Worm (Caenorhabditis elegans) whole organism, young adult: ENCODE measurements around the gene W05H9.4.

ENCODE experiments used
- B0261.1 ChIP-seq: sonication (generic microtip); optimal IDR thresholded peaks from 2 replicates; lab custom pipeline; 2016; ENCODE audit warnings: mild to moderate bottlenecking, missing genetic modification characterization, moderate library complexity, missing compliant biosample characterization
- B0336.3 ChIP-seq: fragments of 200-800 bp; sonication (Bioruptor generic); IDR thresholded peaks from 2 replicates; pipeline ENCODE4 v1.3.6; 2022; ENCODE audit warnings: missing genetic modification characterization, missing compliant biosample characterization
- D2030.7 ChIP-seq: fragments of 200-800 bp; sonication (Bioruptor generic); IDR thresholded peaks from 2 replicates; pipeline ENCODE4 v1.3.6; 2022; ENCODE audit warnings: missing genetic modification reagents, missing genetic modification characterization, missing compliant biosample characterization
- F23B12.7 ChIP-seq: sonication (generic microtip); optimal IDR thresholded peaks from 2 replicates; lab custom pipeline; 2017; ENCODE audit warnings: missing genetic modification characterization, mild to moderate bottlenecking, missing compliant biosample characterization, antibody characterized with exemption, moderate library complexity; ENCODE audit not compliant: insufficient read depth
- F37B4.10 ChIP-seq: fragments of 200-800 bp; sonication (Bioruptor generic); IDR thresholded peaks from 2 replicates; pipeline ENCODE4 v1.3.6; 2022; ENCODE audit warnings: missing genetic modification characterization, missing compliant biosample characterization
- F52B5.7 ChIP-seq: sonication (generic microtip); optimal IDR thresholded peaks from 2 replicates; lab custom pipeline; 2016; ENCODE audit warnings: mild to moderate bottlenecking, missing genetic modification characterization, missing compliant biosample characterization
- F57A8.1 ChIP-seq: fragments of 200-800 bp; sonication (Bioruptor generic); optimal IDR thresholded peaks from 2 replicates; lab custom pipeline; 2018; ENCODE audit warnings: mild to moderate bottlenecking, missing genetic modification characterization, moderate library complexity, missing compliant biosample characterization
- K11D2.4 ChIP-seq: fragments of 200-800 bp; sonication (Bioruptor generic); IDR thresholded peaks from 2 replicates; pipeline ENCODE4 v1.3.6; 2022; ENCODE audit warnings: missing genetic modification reagents, missing genetic modification characterization, missing compliant biosample characterization
- T07F8.4 ChIP-seq: sonication (generic microtip); optimal IDR thresholded peaks from 2 replicates; lab custom pipeline; 2016; ENCODE audit warnings: mild to moderate bottlenecking, missing genetic modification characterization, moderate library complexity, missing compliant biosample characterization
- Y56A3A.18 ChIP-seq: fragments of 200-800 bp; sonication (Bioruptor generic); IDR thresholded peaks from 2 replicates; pipeline ENCODE4 v1.3.6; 2022; ENCODE audit warnings: missing genetic modification reagents, missing genetic modification characterization, missing compliant biosample characterization
- Y95B8A.8 ChIP-seq: fragments of 200-800 bp; sonication (Bioruptor generic); IDR thresholded peaks from 2 replicates; pipeline ENCODE4 v1.3.6; 2022; ENCODE audit warnings: missing genetic modification reagents, missing genetic modification characterization, missing compliant biosample characterization
- ZK185.1 ChIP-seq: sonication (generic microtip); optimal IDR thresholded peaks from 2 replicates; lab custom pipeline; 2016; ENCODE audit warnings: mild to moderate bottlenecking, missing genetic modification characterization, missing compliant biosample characterization; ENCODE audit not compliant: poor library complexity, severe bottlenecking
- athp-1 ChIP-seq: sonication (generic microtip); optimal IDR thresholded peaks from 2 replicates; lab custom pipeline; 2017; ENCODE audit warnings: mild to moderate bottlenecking, missing genetic modification characterization, missing compliant biosample characterization
- attf-6 ChIP-seq: fragments of 200-800 bp; sonication (Bioruptor generic); IDR thresholded peaks from 2 replicates; pipeline ENCODE4 v1.3.6; 2022; ENCODE audit warnings: missing genetic modification reagents, missing genetic modification characterization, missing compliant biosample characterization
- bed-1 ChIP-seq: fragments of 200-800 bp; sonication (Bioruptor generic); IDR thresholded peaks from 2 replicates; pipeline ENCODE4 v1.3.6; 2022; ENCODE audit warnings: missing genetic modification reagents, missing genetic modification characterization, missing compliant biosample characterization
- ceh-27 ChIP-seq: fragments of 200-800 bp; sonication (Bioruptor generic); optimal IDR thresholded peaks from 2 replicates; lab custom pipeline; 2018; ENCODE audit warnings: mild to moderate bottlenecking, missing genetic modification characterization, moderate library complexity, missing compliant biosample characterization
- ceh-79 ChIP-seq: sonication (generic microtip); optimal IDR thresholded peaks from 2 replicates; lab custom pipeline; 2017; ENCODE audit warnings: mild to moderate bottlenecking, missing genetic modification characterization, missing compliant biosample characterization
- chd-7 ChIP-seq: sonication (generic microtip); optimal IDR thresholded peaks from 2 replicates; lab custom pipeline; 2016; ENCODE audit warnings: mild to moderate bottlenecking, missing genetic modification characterization, moderate library complexity, missing compliant biosample characterization
- die-1 ChIP-seq: sonication (generic microtip); optimal IDR thresholded peaks from 2 replicates; lab custom pipeline; 2016; ENCODE audit warnings: missing genotype, mild to moderate bottlenecking, missing genetic modification characterization, missing compliant biosample characterization
- egl-44 ChIP-seq: fragments of 200-800 bp; sonication (Bioruptor generic); IDR thresholded peaks from 2 replicates; pipeline ENCODE4 v1.3.6; 2022; ENCODE audit warnings: missing genetic modification reagents, missing genetic modification characterization, missing compliant biosample characterization
- egrh-3 ChIP-seq: fragments of 200-800 bp; sonication (Bioruptor generic); IDR thresholded peaks from 2 replicates; pipeline ENCODE4 v1.3.6; 2022; ENCODE audit warnings: missing genetic modification reagents, missing genetic modification characterization, missing compliant biosample characterization
- ekl-4 ChIP-seq: fragments of 200-800 bp; sonication (Bioruptor generic); IDR thresholded peaks from 2 replicates; pipeline ENCODE4 v1.3.6; 2022; ENCODE audit warnings: missing genetic modification reagents, missing genetic modification characterization, missing compliant biosample characterization
- ets-4 ChIP-seq: fragments of 200-800 bp; sonication (Bioruptor generic); optimal IDR thresholded peaks from 2 replicates; lab custom pipeline; 2018; ENCODE audit warnings: mild to moderate bottlenecking, missing genetic modification characterization, missing compliant biosample characterization
- gei-17 ChIP-seq: fragments of 200-800 bp; sonication (Bioruptor generic); optimal IDR thresholded peaks from 2 replicates; lab custom pipeline; 2018; ENCODE audit warnings: mild to moderate bottlenecking, missing genetic modification characterization, missing compliant biosample characterization
- him-1 ChIP-seq: sonication (generic microtip); optimal IDR thresholded peaks from 2 replicates; lab custom pipeline; 2016; ENCODE audit warnings: missing genotype, missing genetic modification reagents, missing genetic modification characterization, missing compliant biosample characterization
- hmg-1.2 ChIP-seq: fragments of 200-800 bp; sonication (Bioruptor generic); IDR thresholded peaks from 2 replicates; pipeline ENCODE4 v1.3.6; 2022; ENCODE audit warnings: missing genetic modification reagents, missing genetic modification characterization, missing compliant biosample characterization
- hrde-1 ChIP-seq: sonication (generic microtip); optimal IDR thresholded peaks from 2 replicates; lab custom pipeline; 2016; ENCODE audit warnings: missing genetic modification characterization, mild to moderate bottlenecking, missing compliant biosample characterization, moderate library complexity, missing genotype, missing genetic modification reagents, borderline replicate concordance
- let-526 ChIP-seq: fragments of 200-800 bp; sonication (Bioruptor generic); IDR thresholded peaks from 2 replicates; pipeline ENCODE4 v1.3.6; 2022; ENCODE audit warnings: missing genetic modification reagents, missing genetic modification characterization, missing compliant biosample characterization
- lin-35 ChIP-seq, 3 experiments: fragments of 150-350 bp in 2 of 3; sonication (generic microtip) in 1 of 3; optimal IDR thresholded peaks; 2 replicates each; lab custom pipeline; 2014 to 2018; ENCODE audit warnings: missing biosample characterization in 3 of 3, missing genetic modification characterization in 3 of 3, missing genetic modification reagents in 3 of 3
- lin-40 ChIP-seq: sonication (generic microtip); optimal IDR thresholded peaks from 2 replicates; lab custom pipeline; 2016; ENCODE audit warnings: missing genetic modification characterization, mild to moderate bottlenecking, missing compliant biosample characterization, missing genotype, missing genetic modification reagents
- lin-54 ChIP-seq: fragments of 200-800 bp; sonication (Bioruptor generic); optimal IDR thresholded peaks from 2 replicates; lab custom pipeline; 2018; ENCODE audit warnings: mild to moderate bottlenecking, missing genetic modification characterization, missing compliant biosample characterization
- madf-3 ChIP-seq: fragments of 200-800 bp; sonication (Bioruptor generic); IDR thresholded peaks from 2 replicates; pipeline ENCODE4 v1.3.6; 2022; ENCODE audit warnings: missing genetic modification reagents, missing genetic modification characterization, missing compliant biosample characterization
- madf-8 ChIP-seq: fragments of 200-800 bp; sonication (Bioruptor generic); conservative IDR thresholded peaks from 2 replicates; pipeline ENCODE4 v1.3.6; 2022; ENCODE audit warnings: missing genetic modification reagents, missing genetic modification characterization, missing compliant biosample characterization
- mcd-1 ChIP-seq: fragments of 200-800 bp; sonication (Bioruptor generic); IDR thresholded peaks from 2 replicates; pipeline ENCODE4 v1.3.6; 2022; ENCODE audit warnings: missing genetic modification reagents, missing genetic modification characterization, missing compliant biosample characterization
- mes-4 ChIP-seq: sonication (generic microtip); optimal IDR thresholded peaks from 2 replicates; lab custom pipeline; 2016; ENCODE audit warnings: missing genotype, missing genetic modification characterization, missing compliant biosample characterization
- mxl-1 ChIP-seq: sonication (generic microtip); optimal IDR thresholded peaks from 2 replicates; lab custom pipeline; 2016; ENCODE audit warnings: missing genetic modification characterization, missing compliant biosample characterization
- nfyb-1 ChIP-seq: fragments of 200-800 bp; sonication (Bioruptor generic); IDR thresholded peaks from 2 replicates; pipeline ENCODE4 v1.3.6; 2022; ENCODE audit warnings: missing genetic modification reagents, missing genetic modification characterization, missing compliant biosample characterization
- nhr-179 ChIP-seq: sonication (generic microtip); optimal IDR thresholded peaks from 2 replicates; lab custom pipeline; 2016; ENCODE audit warnings: mild to moderate bottlenecking, missing genetic modification characterization, missing compliant biosample characterization
- rec-8 ChIP-seq, 2 experiments: sonication (generic microtip); optimal IDR thresholded peaks; 2 replicates each; lab custom pipeline; 2016; ENCODE audit warnings: mild to moderate bottlenecking in 2 of 2, missing genetic modification characterization in 2 of 2, missing genetic modification reagents in 2 of 2, missing genotype in 2 of 2, missing biosample characterization in 1 of 2, missing compliant biosample characterization in 1 of 2, moderate library complexity in 1 of 2
- repo-1 ChIP-seq: sonication (generic microtip); optimal IDR thresholded peaks from 2 replicates; lab custom pipeline; 2017; ENCODE audit warnings: mild to moderate bottlenecking, missing genetic modification characterization, missing compliant biosample characterization
- rpc-1 ChIP-seq, 2 experiments: fragments of 150-350 bp in 1 of 2; sonication (generic microtip) in 1 of 2; optimal IDR thresholded peaks; 2 replicates each; lab custom pipeline; 2014 to 2018; ENCODE audit warnings: missing biosample characterization in 1 of 2, missing genetic modification characterization in 1 of 2, missing genetic modification reagents in 1 of 2, missing genotype in 1 of 2
- sea-2 ChIP-seq: fragments of 200-800 bp; sonication (Bioruptor generic); IDR thresholded peaks from 2 replicates; pipeline ENCODE4 v1.3.6; 2022; ENCODE audit warnings: missing genetic modification characterization, missing compliant biosample characterization
- snpc-4 ChIP-seq, 5 experiments: fragments of 150-350 bp in 1 of 5; sonication (generic microtip) in 4 of 5; optimal IDR thresholded peaks; 2 replicates each; lab custom pipeline; 2014 to 2018; ENCODE audit warnings: missing genetic modification characterization in 5 of 5, missing biosample characterization in 3 of 5, antibody characterized with exemption in 2 of 5, mild to moderate bottlenecking in 2 of 5, missing compliant biosample characterization in 2 of 5, missing genotype in 2 of 5, moderate library complexity in 2 of 5, missing genetic modification reagents in 1 of 5
- somi-1 ChIP-seq: fragments of 200-800 bp; sonication (Bioruptor generic); optimal IDR thresholded peaks from 2 replicates; lab custom pipeline; 2018; ENCODE audit warnings: mild to moderate bottlenecking, missing genetic modification characterization, missing compliant biosample characterization
- sptf-2 ChIP-seq: fragments of 200-800 bp; sonication (Bioruptor generic); optimal IDR thresholded peaks from 2 replicates; lab custom pipeline; 2018; ENCODE audit warnings: mild to moderate bottlenecking, missing genetic modification characterization, missing compliant biosample characterization
- tbp1 ChIP-seq: fragments of 200-800 bp; sonication (Bioruptor generic); optimal IDR thresholded peaks from 2 replicates; lab custom pipeline; 2018; ENCODE audit warnings: mild to moderate bottlenecking, missing genetic modification characterization, missing compliant biosample characterization
- unc-130 ChIP-seq: sonication (generic microtip); optimal IDR thresholded peaks from 2 replicates; lab custom pipeline; 2016; ENCODE audit warnings: missing genetic modification reagents, missing genetic modification characterization, missing compliant biosample characterization
- ztf-26 ChIP-seq: sonication (generic microtip); optimal IDR thresholded peaks from 2 replicates; lab custom pipeline; 2017; ENCODE audit warnings: missing genetic modification characterization, missing compliant biosample characterization

Gene W05H9.4

DNA sequence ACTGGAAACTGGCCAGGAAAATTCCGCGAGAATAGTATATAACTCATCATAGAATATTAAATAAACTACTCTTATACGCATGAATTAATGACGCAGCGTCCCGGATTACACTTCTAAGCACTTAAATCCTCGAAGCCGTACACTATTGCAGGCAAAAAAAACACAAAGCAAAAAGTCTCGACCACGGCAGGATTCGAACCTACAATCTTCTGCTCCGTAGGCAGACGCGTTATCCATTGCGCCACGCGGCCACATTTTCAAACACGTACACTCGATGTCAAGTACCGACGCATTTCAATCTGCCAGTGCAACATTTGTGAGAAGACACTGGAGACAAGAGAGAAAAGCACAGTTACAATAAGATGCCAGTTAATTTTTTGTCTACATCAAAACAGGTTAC lies 43.6 kb upstream of the W05H9.4 start (continued):
- TF ChIP-seq lin-35 (GFP tag; optimal IDR thresholded peaks at IDR 0.05; lab: Kevin White, UChicago), result no peak
- TF ChIP-seq egrh-3 (GFP tag; lab: Robert Waterston, UW), result no peak
- TF ChIP-seq nfyb-1 (GFP tag; lab: Robert Waterston, UW), result 0 out of 2 replicates have a peak, but pooled peaks have one; percentile 57
- peak; percentile 15 for TF ChIP-seq nhr-179 (tag; lab: Kevin White, UChicago)
- peak; percentile 37 for TF ChIP-seq lin-54 (GFP tag; lab: Kevin White, UChicago)
- peak; percentile 20 for TF ChIP-seq ceh-79 (tag; lab: Kevin White, UChicago)
- peak; percentile 62 for TF ChIP-seq ceh-27 (GFP tag; lab: Kevin White, UChicago)
- TF ChIP-seq attf-6, result no peak
- peak; percentile 66 for TF ChIP-seq hmg-1.2 (GFP tag; lab: Robert Waterston, UW)
- peak; percentile 5 for TF ChIP-seq hrde-1
- peak; percentile 43 for TF ChIP-seq mxl-1 (tag; lab: Kevin White, UChicago)
- peak; percentile 15 for TF ChIP-seq unc-130
- TF ChIP-seq somi-1 (GFP tag; lab: Kevin White, UChicago), result peak; percentile 37
- peak; percentile 26 for TF ChIP-seq T07F8.4 (tag; lab: Kevin White, UChicago)
- peak; percentile 88 for TF ChIP-seq him-1 (tag; lab: Kevin White, UChicago)
- peak; percentile 58 for TF ChIP-seq F52B5.7 (tag; lab: Kevin White, UChicago)
- no peak for TF ChIP-seq egl-44
- peak; percentile 68; the same call in 1 of the 2 replicates for TF ChIP-seq Y56A3A.18 (GFP tag; lab: Robert Waterston, UW)
- TF ChIP-seq ets-4 (GFP tag; lab: Kevin White, UChicago), result peak; percentile 16
- TF ChIP-seq ztf-26 (tag; lab: Kevin White, UChicago), result peak; percentile 55
- TF ChIP-seq die-1 (tag; lab: Kevin White, UChicago), result peak; percentile 78
- peak; percentile 1 for TF ChIP-seq gei-17
- TF ChIP-seq D2030.7 (GFP tag; lab: Robert Waterston, UW), result peak; percentile 35; the same call in 1 of the 2 replicates
- peak; percentile 62 for TF ChIP-seq snpc-4 (GFP tag; optimal IDR thresholded peaks at IDR 0.05; lab: Kevin White, UChicago)
- no peak for TF ChIP-seq snpc-4 (tag; optimal IDR thresholded peaks at IDR 0.05; lab: Kevin White, UChicago)
- TF ChIP-seq repo-1 (tag; lab: Kevin White, UChicago), result peak; percentile 9
- peak; percentile 17 for TF ChIP-seq athp-1 (tag; lab: Kevin White, UChicago)
- TF ChIP-seq F57A8.1, result no peak
- 0 out of 2 replicates have a peak, but pooled peaks have one; percentile 13 for TF ChIP-seq ekl-4 (GFP tag; lab: Robert Waterston, UW)
- peak; percentile 93 for TF ChIP-seq tbp1 (GFP tag; lab: Kevin White, UChicago)
- TF ChIP-seq rec-8 (tag; optimal IDR thresholded peaks at IDR 0.05; lab: Kevin White, UChicago), result peak; percentile 65 to 71
- 0 out of 2 replicates have a peak, but pooled peaks have one; percentile 64 for TF ChIP-seq bed-1 (GFP tag; lab: Robert Waterston, UW)
- TF ChIP-seq mes-4, result peak; percentile 51
- no peak for TF ChIP-seq mcd-1 (GFP tag; lab: Robert Waterston, UW)
- TF ChIP-seq madf-3, result 0 out of 2 replicates have a peak, but pooled peaks have one; percentile 23
- TF ChIP-seq lin-40 (tag; lab: Kevin White, UChicago), result peak; percentile 63
- no peak for TF ChIP-seq Y95B8A.8 (GFP tag; lab: Robert Waterston, UW)
- TF ChIP-seq K11D2.4 (GFP tag; lab: Robert Waterston, UW), result 0 out of 2 replicates have a peak, but pooled peaks have one; percentile 18

DNA sequence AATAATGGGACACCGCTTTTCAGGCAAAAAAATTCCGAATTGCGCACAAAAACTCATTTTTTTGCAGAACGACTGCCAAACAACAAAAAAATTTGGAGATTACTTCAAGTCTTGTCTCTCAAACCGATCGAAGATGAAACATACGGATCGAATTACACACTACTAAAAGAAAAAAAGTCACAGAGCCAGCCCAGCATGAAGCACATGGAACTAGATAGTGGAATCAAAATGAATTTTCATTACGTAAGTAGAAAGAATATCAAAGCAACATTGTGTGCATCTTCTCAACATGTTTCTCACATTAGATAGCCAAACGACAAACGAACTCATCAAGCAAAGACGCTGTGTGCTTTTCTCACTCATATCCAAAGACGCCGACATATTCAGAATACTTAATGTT lies 42.4 kb upstream of the W05H9.4 start:
- TF ChIP-seq let-526 (no peak), F37B4.10 (GFP tag; lab: Robert Waterston, UW) (no peak), F23B12.7 (tag; lab: Kevin White, UChicago) (no peak), rpc-1 (optimal IDR thresholded peaks at IDR 0.05; lab: Kevin White, UChicago) (no peak), rpc-1 (tag; optimal IDR thresholded peaks at IDR 0.05; lab: Kevin White, UChicago) (no peak), madf-8 (GFP tag; lab: Robert Waterston, UW) (no peak), B0261.1 (no peak), egrh-3 (GFP tag; lab: Robert Waterston, UW) (no peak), B0336.3 (no peak), ZK185.1 (tag; lab: Kevin White, UChicago) (no peak), sea-2 (GFP tag; lab: Robert Waterston, UW) (no peak), D2030.7 (GFP tag; lab: Robert Waterston, UW) (no peak), chd-7 (tag; lab: Kevin White, UChicago) (no peak), sptf-2 (no peak)
